Fruit fly (Drosophila melanogaster) whole organism, embryonic: ENCODE data around the gene Pif1.
A peak's percentile ranks its signal among the peaks of the same experiment; 100 is the strongest.

Experiments
- Adf1 ChIP-seq: fragments of 200-800 bp; sonication (Bioruptor generic); IDR thresholded peaks from 2 replicates; pipeline ENCODE4 v1.3.6; 2022; ENCODE audit warnings: missing biosample characterization, missing genetic modification characterization
- Awh ChIP-seq: fragments of 200-800 bp; sonication (Bioruptor generic); IDR thresholded peaks from 2 replicates; pipeline ENCODE4, ENCODE4 v1.3.6; 2022; ENCODE audit warnings: missing biosample characterization, missing genetic modification characterization
- BEAF-32 ChIP-seq: fragments of 200-800 bp; sonication (Bioruptor generic); optimal IDR thresholded peaks from 3 replicates; lab custom pipeline; 2017; ENCODE audit warnings: missing biosample characterization, missing genetic modification characterization, mild to moderate bottlenecking, moderate library complexity, missing genetic modification reagents
- CG11456 ChIP-seq: fragments of 200-800 bp; sonication (Bioruptor generic); IDR thresholded peaks from 3 replicates; pipeline ENCODE4 v1.3.6; 2022; ENCODE audit warnings: missing biosample characterization, missing genetic modification characterization
- CG12391 ChIP-seq: fragments of 200-800 bp; sonication (Bioruptor generic); optimal IDR thresholded peaks from 3 replicates; lab custom pipeline; 2018; ENCODE audit warnings: missing biosample characterization, mild to moderate bottlenecking, missing genetic modification characterization, moderate library complexity
- CG14710 ChIP-seq: fragments of 200-800 bp; sonication (Bioruptor generic); optimal IDR thresholded peaks from 3 replicates; lab custom pipeline; 2019; ENCODE audit warnings: missing biosample characterization, mild to moderate bottlenecking, missing genetic modification characterization, moderate library complexity
- CG16863 ChIP-seq: fragments of 200-800 bp; sonication (Bioruptor generic); optimal IDR thresholded peaks from 3 replicates; lab custom pipeline; 2016; ENCODE audit warnings: missing biosample characterization, missing genetic modification characterization
- CG17829 ChIP-seq: fragments of 200-800 bp; optimal IDR thresholded peaks from 2 replicates; lab custom pipeline; 2019; ENCODE audit warnings: missing biosample characterization, mild to moderate bottlenecking, missing genetic modification characterization, moderate library complexity
- CG17912 ChIP-seq: fragments of 200-800 bp; sonication (Bioruptor generic); optimal IDR thresholded peaks from 2 replicates; lab custom pipeline; 2018; ENCODE audit warnings: missing biosample characterization, mild to moderate bottlenecking, missing genetic modification characterization
- CG2712 ChIP-seq: fragments of 200-800 bp; optimal IDR thresholded peaks from 3 replicates; lab custom pipeline; 2019; ENCODE audit warnings: missing biosample characterization, mild to moderate bottlenecking, missing genetic modification characterization, moderate library complexity
- CG4404 ChIP-seq: fragments of 200-800 bp; sonication (Bioruptor generic); IDR thresholded peaks from 2 replicates; pipeline ENCODE4 v1.3.6; 2022; ENCODE audit warnings: missing biosample characterization, missing genetic modification characterization
- CG4617 ChIP-seq: fragments of 200-800 bp; sonication (Bioruptor generic); optimal IDR thresholded peaks from 3 replicates; lab custom pipeline; 2016; ENCODE audit warnings: missing biosample characterization, missing genetic modification characterization, borderline replicate concordance
- CG7271 ChIP-seq: fragments of 200-800 bp; sonication (Bioruptor generic); optimal IDR thresholded peaks from 2 replicates; lab custom pipeline; 2018; ENCODE audit warnings: missing biosample characterization, mild to moderate bottlenecking, missing genetic modification characterization, moderate library complexity
- CG7963 ChIP-seq: fragments of 200-800 bp; sonication (Bioruptor generic); IDR thresholded peaks from 3 replicates; pipeline ENCODE4 v1.3.6; 2022; ENCODE audit warnings: missing biosample characterization, missing genetic modification characterization; ENCODE audit not compliant: partially characterized antibody
- CG8089 ChIP-seq: fragments of 200-800 bp; sonication (Bioruptor generic); optimal IDR thresholded peaks from 3 replicates; lab custom pipeline; 2016; ENCODE audit warnings: missing biosample characterization, missing genetic modification characterization
- CG8388 ChIP-seq: fragments of 200-800 bp; sonication (Bioruptor generic); optimal IDR thresholded peaks from 2 replicates; lab custom pipeline; 2019; ENCODE audit warnings: missing biosample characterization, mild to moderate bottlenecking, missing genetic modification characterization, moderate library complexity
- CG9797 ChIP-seq: fragments of 200-800 bp; sonication (Bioruptor generic); optimal IDR thresholded peaks from 3 replicates; lab custom pipeline; 2018; ENCODE audit warnings: missing biosample characterization, mild to moderate bottlenecking, missing genetic modification characterization
- CTCF ChIP-seq: fragments of 200-800 bp; sonication (Bioruptor generic); optimal IDR thresholded peaks from 2 replicates; lab custom pipeline; 2017; ENCODE audit warnings: missing biosample characterization, mild to moderate bottlenecking, missing genetic modification characterization, moderate library complexity
- Dp ChIP-seq: fragments of 200-800 bp; sonication (Bioruptor generic); optimal IDR thresholded peaks from 2 replicates; lab custom pipeline; 2018; ENCODE audit warnings: missing biosample characterization, mild to moderate bottlenecking, missing genetic modification characterization, moderate library complexity
- E2f2 ChIP-seq: fragments of 200-800 bp; sonication (Bioruptor generic); IDR thresholded peaks from 2 replicates; pipeline ENCODE4 v1.3.6; 2022; ENCODE audit warnings: missing biosample characterization, missing genetic modification characterization
- GATAe ChIP-seq: fragments of 200-800 bp; sonication (Bioruptor generic); conservative IDR thresholded peaks from 2 replicates; pipeline ENCODE4 v1.3.6; 2022; ENCODE audit warnings: missing biosample characterization, missing genetic modification characterization
- Hr78 ChIP-seq, 2 experiments: fragments of 200-800 bp in 1 of 2; fragments of >200 bp in 1 of 2; sonication (Bioruptor generic) in 1 of 2; optimal IDR thresholded peaks; 2 replicates each; lab custom pipeline; 2017 to 2019; ENCODE audit warnings: missing biosample characterization in 2 of 2, missing genetic modification characterization in 2 of 2, mild to moderate bottlenecking in 1 of 2, moderate library complexity in 1 of 2
- NFAT ChIP-seq: fragments of 200-800 bp; sonication (Bioruptor generic); IDR thresholded peaks from 2 replicates; pipeline ENCODE4 v1.3.6; 2022; ENCODE audit warnings: missing biosample characterization, missing genetic modification characterization
- Scr ChIP-seq: fragments of 200-800 bp; sonication (Bioruptor generic); IDR thresholded peaks from 2 replicates; pipeline ENCODE4 v1.3.6; 2022; ENCODE audit warnings: missing biosample characterization, missing genetic modification characterization; ENCODE audit not compliant: partially characterized antibody
- Sin3A ChIP-seq: fragments of >200 bp; optimal IDR thresholded peaks from 2 replicates; lab custom pipeline; 2018
- YL-1 ChIP-seq: fragments of 200-800 bp; sonication (Bioruptor generic); optimal IDR thresholded peaks from 3 replicates; lab custom pipeline; 2017; ENCODE audit warnings: missing biosample characterization, mild to moderate bottlenecking, missing genetic modification characterization
- al ChIP-seq: fragments of 200-800 bp; sonication (Bioruptor generic); IDR thresholded peaks from 2 replicates; pipeline ENCODE4 v1.3.6; 2022; ENCODE audit warnings: missing biosample characterization, missing genetic modification characterization
- ap ChIP-seq: fragments of 200-800 bp; sonication (Bioruptor generic); IDR thresholded peaks from 2 replicates; pipeline ENCODE4 v1.3.6; 2022; ENCODE audit warnings: missing biosample characterization, missing genetic modification characterization
- bigmax ChIP-seq: fragments of 200-800 bp; sonication (Bioruptor generic); optimal IDR thresholded peaks from 2 replicates; lab custom pipeline; 2018; ENCODE audit warnings: missing biosample characterization, mild to moderate bottlenecking, missing genetic modification characterization
- bsh ChIP-seq, 2 experiments: fragments of 200-800 bp; sonication (Bioruptor generic); optimal IDR thresholded peaks; 2 replicates each; lab custom pipeline; 2017 to 2018; ENCODE audit warnings: mild to moderate bottlenecking in 2 of 2, missing biosample characterization in 2 of 2, missing genetic modification characterization in 2 of 2, moderate library complexity in 1 of 2
- cad ChIP-seq: fragments of >200 bp; optimal IDR thresholded peaks from 2 replicates; lab custom pipeline; 2017; ENCODE audit warnings: missing biosample characterization, missing genetic modification characterization
- gfzf ChIP-seq: fragments of 200-800 bp; sonication (Bioruptor generic); optimal IDR thresholded peaks from 2 replicates; lab custom pipeline; 2016; ENCODE audit warnings: missing biosample characterization, mild to moderate bottlenecking, missing genetic modification characterization, moderate library complexity
- gt ChIP-seq: fragments of 200-800 bp; sonication (Bioruptor generic); IDR thresholded peaks from 2 replicates; pipeline ENCODE4 v1.3.6; 2022; ENCODE audit warnings: missing biosample characterization, missing genetic modification characterization
- knrl ChIP-seq: fragments of 200-800 bp; sonication (Bioruptor generic); IDR thresholded peaks from 3 replicates; pipeline ENCODE4 v1.3.6; 2022; ENCODE audit warnings: missing biosample characterization, missing genetic modification characterization; ENCODE audit not compliant: partially characterized antibody
- nerfin-2 ChIP-seq: fragments of 200-800 bp; sonication (Bioruptor generic); IDR thresholded peaks from 2 replicates; pipeline ENCODE4 v1.3.6; 2022; ENCODE audit warnings: missing biosample characterization, missing genetic modification characterization; ENCODE audit not compliant: partially characterized antibody
- nmo ChIP-seq: fragments of 200-800 bp; sonication (Bioruptor generic); optimal IDR thresholded peaks from 2 replicates; lab custom pipeline; 2018; ENCODE audit warnings: missing biosample characterization, mild to moderate bottlenecking, missing genetic modification characterization, moderate library complexity
- pfk ChIP-seq: fragments of 200-800 bp; sonication (Bioruptor generic); optimal IDR thresholded peaks from 2 replicates; lab custom pipeline; 2018; ENCODE audit warnings: missing biosample characterization, mild to moderate bottlenecking, missing genetic modification characterization, moderate library complexity
- pzg ChIP-seq: fragments of 200-800 bp; sonication (Bioruptor generic); optimal IDR thresholded peaks from 3 replicates; lab custom pipeline; 2018; ENCODE audit warnings: missing biosample characterization, mild to moderate bottlenecking, missing genetic modification characterization, moderate library complexity
- row ChIP-seq: fragments of 200-800 bp; sonication (Bioruptor generic); IDR thresholded peaks from 3 replicates; pipeline ENCODE4 v1.3.6; 2022; ENCODE audit warnings: missing biosample characterization, missing genetic modification characterization
- sens ChIP-seq: fragments of 200-800 bp; sonication (Bioruptor generic); peaks from one replicate; lab custom pipeline; 2016; ENCODE audit warnings: missing biosample characterization, missing genetic modification characterization
- sob ChIP-seq: fragments of 200-800 bp; sonication (Bioruptor generic); IDR thresholded peaks from 2 replicates; pipeline ENCODE4 v1.3.6; 2022; ENCODE audit warnings: missing biosample characterization, missing genetic modification characterization
- sug ChIP-seq: fragments of 200-800 bp; optimal IDR thresholded peaks from 2 replicates; lab custom pipeline; 2019; ENCODE audit warnings: missing biosample characterization, mild to moderate bottlenecking, missing genetic modification characterization, moderate library complexity
- trem ChIP-seq: fragments of 200-800 bp; optimal IDR thresholded peaks from 3 replicates; lab custom pipeline; 2019; ENCODE audit warnings: missing biosample characterization, mild to moderate bottlenecking, missing genetic modification characterization, moderate library complexity
- vnd ChIP-seq: fragments of 200-800 bp; sonication (Bioruptor generic); IDR thresholded peaks from 3 replicates; pipeline ENCODE4 v1.3.6; 2022; ENCODE audit warnings: missing biosample characterization, missing genetic modification characterization; ENCODE audit not compliant: partially characterized antibody
- zf30C ChIP-seq: fragments of 200-800 bp; sonication (Bioruptor generic); optimal IDR thresholded peaks from 3 replicates; lab custom pipeline; 2018; ENCODE audit warnings: missing biosample characterization, mild to moderate bottlenecking, missing genetic modification characterization

The Pif1 gene

DNA sequence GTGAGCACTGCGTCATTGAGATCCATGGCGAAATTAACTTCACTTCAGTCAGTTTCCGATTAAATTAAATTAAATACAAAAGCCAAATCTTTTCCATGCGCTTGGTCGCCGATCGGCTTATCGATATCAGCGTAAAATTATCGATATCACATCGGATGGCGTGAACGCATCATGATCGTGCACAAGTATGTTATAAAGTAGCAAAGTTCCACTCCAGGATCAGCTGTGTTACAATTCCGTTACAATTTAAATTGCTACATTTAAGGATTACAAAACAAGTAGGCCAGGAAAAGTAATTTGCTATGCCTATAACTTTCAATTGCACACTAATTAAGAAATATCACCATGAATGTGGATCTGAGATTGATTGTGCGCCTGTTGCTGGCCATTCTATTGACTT, at the start of gene Pif1, which contains the start of gene CG31776 (continued):
- no peak for TF ChIP-seq NFAT (GFP tag; lab: Robert Waterston, UW)

DNA sequence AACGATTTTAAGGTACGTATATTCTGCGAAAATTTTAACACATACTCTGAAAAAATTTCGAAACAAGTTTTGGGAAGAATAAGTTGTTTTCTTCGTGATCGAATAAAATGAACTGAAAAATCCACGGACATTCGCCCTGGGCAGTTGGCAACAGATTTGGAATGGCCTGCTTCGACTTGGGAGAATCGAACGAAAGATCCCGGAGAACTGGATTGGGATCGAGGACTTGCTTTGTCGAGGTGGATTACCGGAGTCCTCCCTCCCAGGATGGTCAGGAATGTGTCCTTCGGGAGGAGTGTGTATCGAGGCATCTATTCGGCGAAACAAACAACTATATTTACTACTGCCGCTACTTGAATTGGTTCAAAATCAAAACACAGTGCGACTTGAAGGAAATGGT, 49.7 kb upstream of the Pif1 start, which contains the start of the genes CG3213 and CG8851:
CG3213 (minus strand) TSS at position 101 of the 400 bp plus-strand sequence.
CG8851 (plus strand) TSS at position 127 of the 400 bp plus-strand sequence.
- TF ChIP-seq CG2712 (tag; lab: Kevin White, UChicago): no peak

- no peak for TF ChIP-seq CG11456 (GFP tag; lab: Robert Waterston, UW)
- no peak for TF ChIP-seq ap (GFP tag; lab: Robert Waterston, UW)
- peak; percentile 38; the same call in 2 of the 3 replicates for TF ChIP-seq row (GFP tag; lab: Robert Waterston, UW)
- no peak for TF ChIP-seq CG7271 (tag; lab: Kevin White, UChicago)
- no peak for TF ChIP-seq vnd (GFP tag; lab: Robert Waterston, UW)
- TF ChIP-seq trem (tag; lab: Kevin White, UChicago): peak; percentile 84
- no peak for TF ChIP-seq sens
- no peak for TF ChIP-seq CG17912 (GFP tag; lab: Kevin White, UChicago)
- TF ChIP-seq nmo (GFP tag; lab: Kevin White, UChicago): peak; percentile 50
- TF ChIP-seq CG4617 (GFP tag; lab: Kevin White, UChicago): peak; percentile 75
- TF ChIP-seq CG16863 (GFP tag; lab: Kevin White, UChicago): no peak
- TF ChIP-seq nerfin-2: no peak
- peak; percentile 46; the same call in 1 of the 2 replicates for TF ChIP-seq E2f2 (GFP tag; lab: Robert Waterston, UW)
- TF ChIP-seq Sin3A (lab: Kevin White, UChicago): peak; percentile 30
- no peak for TF ChIP-seq CG8089 (GFP tag; lab: Kevin White, UChicago)
- TF ChIP-seq YL-1 (GFP tag; lab: Kevin White, UChicago): peak; percentile 81
- TF ChIP-seq CG8388 (GFP tag; lab: Kevin White, UChicago): no peak
- no peak for TF ChIP-seq pfk (GFP tag; lab: Kevin White, UChicago)
- peak; percentile 70 for TF ChIP-seq gfzf (GFP tag; lab: Kevin White, UChicago)
- TF ChIP-seq CG7963: 0 out of 3 replicates have a peak, but pooled peaks have one; percentile 20
- TF ChIP-seq Hr78 (GFP tag; optimal IDR thresholded peaks at IDR 0.05; lab: Kevin White, UChicago): no peak
- TF ChIP-seq gt (GFP tag; lab: Robert Waterston, UW): no peak
- peak; percentile 24 for TF ChIP-seq BEAF-32 (GFP tag; lab: Kevin White, UChicago)
- TF ChIP-seq Dp: peak; percentile 33
- TF ChIP-seq CG9797 (GFP tag; lab: Kevin White, UChicago): peak; percentile 90
- TF ChIP-seq cad (GFP tag; lab: Kevin White, UChicago): no peak
- TF ChIP-seq Awh (GFP tag; lab: Robert Waterston, UW): no peak
- TF ChIP-seq CG17829 (tag; lab: Kevin White, UChicago): peak; percentile 51
- no peak for TF ChIP-seq sob (GFP tag; lab: Robert Waterston, UW)
- TF ChIP-seq GATAe: no peak
- TF ChIP-seq CG12391: peak; percentile 50
- peak; percentile 54 for TF ChIP-seq zf30C (GFP tag; lab: Kevin White, UChicago)
- no peak for TF ChIP-seq CG4404 (GFP tag; lab: Robert Waterston, UW)
- TF ChIP-seq al: no peak
- peak; percentile 80 for TF ChIP-seq bigmax (GFP tag; lab: Kevin White, UChicago)
- TF ChIP-seq pzg (GFP tag; lab: Kevin White, UChicago): peak; percentile 40
- TF ChIP-seq sug (tag; lab: Kevin White, UChicago): no peak
- 0 out of 2 replicates have a peak, but pooled peaks have one; percentile 24 for TF ChIP-seq Scr (GFP tag; lab: Robert Waterston, UW)
- no peak for TF ChIP-seq Adf1 (GFP tag; lab: Robert Waterston, UW)
- TF ChIP-seq bsh (GFP tag; optimal IDR thresholded peaks at IDR 0.05; lab: Kevin White, UChicago): no peak
- peak; percentile 10; the same call in 1 of the 3 replicates for TF ChIP-seq knrl (GFP tag; lab: Robert Waterston, UW)
- peak; percentile 13 for TF ChIP-seq CTCF (GFP tag; lab: Kevin White, UChicago)
- TF ChIP-seq CG14710 (tag; lab: Kevin White, UChicago): peak; percentile 66
Measured at dm6 chr2L:3514569-3515191, 44.9 kb upstream of the Pif1 start, which contains the start of the genes LeuRS and CG17593. Gene LeuRS, minus strand, starts transcription at chr2L:3514656. Gene CG17593, plus strand, starts transcription at chr2L:3514872.
